Worm (Caenorhabditis elegans) whole organism, L3 larva: ENCODE measurements around the gene W08F4.12.
"Not testable (repeated sequence)": the region's sequence is repeated elsewhere in the genome, so short reads cannot be mapped to it uniquely, and the experiment has no call there.

Experiments used
- aly-2 ChIP-seq: fragments of 150-350 bp; optimal IDR thresholded peaks from 2 replicates; lab custom pipeline; 2014; ENCODE audit warnings: missing biosample characterization, missing genetic modification characterization
- ama-1 ChIP-seq: fragments of 150-350 bp; optimal IDR thresholded peaks from 2 replicates; lab custom pipeline; 2018
- egl-5 ChIP-seq: fragments of 150-350 bp; optimal IDR thresholded peaks from 2 replicates; lab custom pipeline; 2017; ENCODE audit warnings: missing biosample characterization, missing genetic modification reagents, missing genetic modification characterization, inconsistent platforms
- fkh-10 ChIP-seq: sonication (generic microtip); optimal IDR thresholded peaks from 2 replicates; lab custom pipeline; 2017; ENCODE audit warnings: missing biosample characterization, missing genetic modification reagents, missing genetic modification characterization
- nhr-237 ChIP-seq: fragments of 150-350 bp; optimal IDR thresholded peaks from 2 replicates; lab custom pipeline; 2014; ENCODE audit warnings: missing biosample characterization, missing genetic modification characterization
- nhr-76 ChIP-seq: fragments of 150-350 bp; sonication (generic microtip); optimal IDR thresholded peaks from 5 replicates; lab custom pipeline; 2014; ENCODE audit warnings: missing biosample characterization, missing genetic modification characterization

DNA sequence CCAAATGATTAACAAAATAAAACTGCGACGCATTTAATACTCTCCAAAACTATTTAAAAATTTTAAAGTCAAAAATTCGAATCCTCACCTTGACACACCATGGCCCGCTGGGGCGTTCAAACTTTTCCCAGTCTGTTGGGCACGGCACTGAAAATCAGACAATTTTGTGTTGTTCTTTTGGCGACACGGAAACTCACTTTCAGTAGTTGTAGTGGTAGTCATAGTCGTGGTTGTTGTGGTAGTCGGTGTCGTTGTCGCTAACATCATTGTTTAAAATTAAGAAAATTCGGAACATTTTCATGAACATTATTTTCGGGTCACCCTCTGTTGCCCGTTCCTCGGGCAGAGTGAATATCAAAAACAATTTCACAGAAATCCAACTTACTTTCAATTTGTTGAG, 28.1 kb upstream of the W08F4.12 start, which contains the start of gene clec-118:
- not testable (repeated sequence) for TF ChIP-seq egl-5; fkh-10 (GFP tag; lab: Kevin White, UChicago); ama-1; aly-2 (tag; lab: Kevin White, UChicago); nhr-76 (tag; lab: Kevin White, UChicago); nhr-237 (tag; lab: Kevin White, UChicago)
